Fruit fly (Drosophila melanogaster): Measurements from ENCODE around the gene betaggt-I.

dm6 chr2L:4973731-4974415 lies 28.5 kb downstream of the betaggt-I start, which contains the start of gene mRpL28:
- no peak for TF ChIP-seq cnc (optimal IDR thresholded peaks at IDR 0.05)
- TF ChIP-seq CG11617 (GFP tag; optimal IDR thresholded peaks at IDR 0.05) = peak; percentile 11
- TF ChIP-seq kay (GFP tag; ENCODE audit: borderline replicate concordance) = no peak

All from whole organism, adult.